Worm (Caenorhabditis elegans) whole organism, dauer: ENCODE measurements around the gene myo-6.
"Not testable (repeated sequence)": the region's sequence is repeated elsewhere in the genome, so short reads cannot be mapped to it uniquely, and the experiment has no call there.

Source experiments
- unc-62 ChIP-seq: sonication (generic microtip); optimal IDR thresholded peaks from 2 replicates; lab custom pipeline; 2017; ENCODE audit warnings: missing biosample characterization, missing genetic modification reagents, missing genetic modification characterization

myo-6 gene

ce11 chrIII:13409498-13409897 lies at the start of gene myo-6:
TSS of gene myo-6 (plus strand) at chrIII:13409798.
- TF ChIP-seq unc-62, result no peak

- no peak for TF ChIP-seq unc-62
Observed at ce11 chrIII:13359847-13360246, 49.8 kb upstream of the myo-6 start.

ce11 chrIII:13370980-13371379 lies 38.6 kb upstream of the myo-6 start, which contains the start of gene T03F6.9:
TSS of gene T03F6.9 (minus strand) at chrIII:13371080.
- TF ChIP-seq unc-62, result no peak

- TF ChIP-seq unc-62, result no peak
Observed at ce11 chrIII:13376304-13376760, 33.3 kb upstream of the myo-6 start, which contains the start of gene lis-1. TSS of gene lis-1 (minus strand) at chrIII:13376710.

ce11 chrIII:13377249-13377648 lies 32.3 kb upstream of the myo-6 start:
- TF ChIP-seq unc-62, result no peak

- TF ChIP-seq unc-62, result no peak
Observed at ce11 chrIII:13378242-13378641, 31.4 kb upstream of the myo-6 start, which contains the start of gene T03F6.10. TSS of gene T03F6.10 (minus strand) at chrIII:13378342.

ce11 chrIII:13380196-13380595 lies 29.4 kb upstream of the myo-6 start, which contains the start of gene T03F6.6:
TSS of gene T03F6.6 (minus strand) at chrIII:13380296.
- no peak for TF ChIP-seq unc-62

ce11 chrIII:13380881-13381280 lies 28.7 kb upstream of the myo-6 start:
- TF ChIP-seq unc-62, result no peak

ce11 chrIII:13381684-13382083 lies 27.9 kb upstream of the myo-6 start:
- TF ChIP-seq unc-62, result no peak

ce11 chrIII:13383159-13383558 lies 26.4 kb upstream of the myo-6 start:
- no peak for TF ChIP-seq unc-62

ce11 chrIII:13385850-13386249 lies 23.7 kb upstream of the myo-6 start, which contains the start of gene T03F6.4:
TSS of gene T03F6.4 (plus strand) at chrIII:13386150.
- TF ChIP-seq unc-62, result no peak

- TF ChIP-seq unc-62, result no peak
Observed at ce11 chrIII:13388621-13389020, 21.0 kb upstream of the myo-6 start.

- TF ChIP-seq unc-62, result no peak
Observed at ce11 chrIII:13389078-13389477, 20.5 kb upstream of the myo-6 start, which contains the start of gene T03F6.3. TSS of gene T03F6.3 (plus strand) at chrIII:13389395.

- TF ChIP-seq unc-62, result no peak
Observed at ce11 chrIII:13390789-13391188, 18.8 kb upstream of the myo-6 start.

ce11 chrIII:13393239-13393638 lies 16.4 kb upstream of the myo-6 start, which contains the start of gene dnj-17:
TSS of gene dnj-17 (minus strand) at chrIII:13393339.
- TF ChIP-seq unc-62, result no peak

ce11 chrIII:13393647-13394046 lies 16.0 kb upstream of the myo-6 start, which contains the start of gene qdpr-1:
TSS of gene qdpr-1 (plus strand) at chrIII:13393910.
- TF ChIP-seq unc-62, result no peak

ce11 chrIII:13395262-13395661 lies 14.3 kb upstream of the myo-6 start, which contains the start of gene F11F1.1:
TSS of gene F11F1.1 (plus strand) at chrIII:13395562.
- no peak for TF ChIP-seq unc-62

ce11 chrIII:13401673-13402258 lies 7.8 kb upstream of the myo-6 start, which contains the start of the genes srlf-9 and srlf-10:
TSS of gene srlf-9 (minus strand) at chrIII:13401773.
TSS of gene srlf-10 (plus strand) at chrIII:13402208.
- TF ChIP-seq unc-62, result not testable (repeated sequence)
